Fruit fly (Drosophila melanogaster): ENCODE results near the gene Pi3K92E.

Pi3K92E gene

DNA sequence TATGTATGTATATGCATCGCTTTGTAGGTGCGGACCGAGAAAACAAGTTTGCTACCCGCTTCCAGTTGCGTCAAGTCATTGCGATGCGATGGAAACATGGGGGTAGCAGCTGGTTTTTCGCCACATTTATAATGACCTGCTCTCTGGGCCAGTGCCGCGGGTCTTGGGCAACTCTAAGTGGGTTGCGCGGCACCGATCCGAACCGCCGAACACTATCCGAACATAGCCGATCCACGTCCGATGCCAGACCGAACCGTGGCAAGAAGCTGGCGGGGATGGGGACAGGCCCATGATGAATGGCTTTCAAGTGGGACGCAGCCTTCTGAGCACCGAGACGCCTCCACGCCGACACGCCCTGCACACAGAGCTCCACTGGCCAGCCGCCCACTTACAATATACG lies 30.5 kb downstream of the Pi3K92E start:
- TF ChIP-seq CG7045 (GFP tag; optimal IDR thresholded peaks at IDR 0.05) (no peak), cic (GFP tag; optimal IDR thresholded peaks at IDR 0.05) (no peak), bab1 (GFP tag; optimal IDR thresholded peaks at IDR 0.05) (no peak), CG5204 (GFP tag; optimal IDR thresholded peaks at IDR 0.05) (no peak), pad (GFP tag; optimal IDR thresholded peaks at IDR 0.05) (no peak), toe (GFP tag; optimal IDR thresholded peaks at IDR 0.05) (no peak), CG33017 (tag; optimal IDR thresholded peaks at IDR 0.05) (no peak), Hr96 (GFP tag; optimal IDR thresholded peaks at IDR 0.05) (no peak), kay (GFP tag; ENCODE audit: borderline replicate concordance) (no peak), CG1620 (GFP tag; optimal IDR thresholded peaks at IDR 0.05) (no peak), CG7101 (tag; optimal IDR thresholded peaks at IDR 0.05) (no peak), cnc (optimal IDR thresholded peaks at IDR 0.05) (no peak), tj (GFP tag; optimal IDR thresholded peaks at IDR 0.05) (no peak), CG12768 (GFP tag; optimal IDR thresholded peaks at IDR 0.05) (no peak), CG11617 (GFP tag; optimal IDR thresholded peaks at IDR 0.05) (no peak), ovo (GFP tag; optimal IDR thresholded peaks at IDR 0.05) (no peak), Mnt (GFP tag; optimal IDR thresholded peaks at IDR 0.05) (no peak), Clk (GFP tag; optimal IDR thresholded peaks at IDR 0.05) (no peak), CG14711 (tag; optimal IDR thresholded peaks at IDR 0.05) (no peak), Crg-1 (GFP tag; optimal IDR thresholded peaks at IDR 0.05) (no peak)

DNA sequence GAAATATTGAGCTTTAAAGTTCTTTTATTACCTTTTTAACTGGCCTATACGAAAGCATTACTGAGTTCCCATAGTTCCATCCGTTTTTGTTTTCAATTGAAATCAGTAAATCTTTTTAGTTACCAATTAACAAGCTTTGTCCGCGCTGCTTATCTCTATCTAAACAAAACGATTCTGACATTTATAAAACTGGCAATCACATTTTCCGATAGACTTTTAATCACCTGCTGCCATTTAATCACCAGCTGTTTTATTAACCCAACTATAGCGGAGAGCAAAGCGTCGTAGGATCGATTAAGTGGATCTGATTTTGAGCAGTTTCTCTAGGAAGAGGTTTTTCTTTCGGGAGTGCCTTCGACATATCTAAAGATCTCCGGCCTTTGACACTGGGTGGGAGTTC lies 31.9 kb downstream of the Pi3K92E start:
- TF ChIP-seq CG7045 (GFP tag; optimal IDR thresholded peaks at IDR 0.05) (no peak), pad (GFP tag; optimal IDR thresholded peaks at IDR 0.05) (no peak), CG1620 (GFP tag; optimal IDR thresholded peaks at IDR 0.05) (no peak), kay (GFP tag; ENCODE audit: borderline replicate concordance) (peak; percentile 32)

DNA sequence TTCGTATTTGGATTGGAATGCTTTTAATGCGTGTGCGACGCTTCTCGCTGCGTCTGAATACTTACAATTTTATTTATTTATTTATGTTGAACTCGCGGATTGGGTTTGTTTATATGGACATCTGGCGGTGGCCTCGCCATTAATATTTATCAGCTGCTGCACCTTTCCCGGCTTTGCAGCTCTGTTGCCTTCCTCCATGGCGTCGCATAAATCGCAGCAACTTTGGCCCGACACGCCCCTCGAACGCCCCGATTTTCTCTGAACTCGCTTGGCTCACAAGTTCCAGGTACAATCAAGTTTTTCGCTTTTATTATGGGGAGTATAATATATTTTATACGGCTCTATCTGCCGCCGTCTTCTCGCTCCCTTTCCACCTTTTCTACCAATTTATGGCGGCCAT lies 34.4 kb downstream of the Pi3K92E start:
- TF ChIP-seq CG7045 (GFP tag; optimal IDR thresholded peaks at IDR 0.05), result no peak
- no peak for TF ChIP-seq pad (GFP tag; optimal IDR thresholded peaks at IDR 0.05)
- no peak for TF ChIP-seq ovo (GFP tag; optimal IDR thresholded peaks at IDR 0.05)
- no peak for TF ChIP-seq CG14711 (tag; optimal IDR thresholded peaks at IDR 0.05)

DNA sequence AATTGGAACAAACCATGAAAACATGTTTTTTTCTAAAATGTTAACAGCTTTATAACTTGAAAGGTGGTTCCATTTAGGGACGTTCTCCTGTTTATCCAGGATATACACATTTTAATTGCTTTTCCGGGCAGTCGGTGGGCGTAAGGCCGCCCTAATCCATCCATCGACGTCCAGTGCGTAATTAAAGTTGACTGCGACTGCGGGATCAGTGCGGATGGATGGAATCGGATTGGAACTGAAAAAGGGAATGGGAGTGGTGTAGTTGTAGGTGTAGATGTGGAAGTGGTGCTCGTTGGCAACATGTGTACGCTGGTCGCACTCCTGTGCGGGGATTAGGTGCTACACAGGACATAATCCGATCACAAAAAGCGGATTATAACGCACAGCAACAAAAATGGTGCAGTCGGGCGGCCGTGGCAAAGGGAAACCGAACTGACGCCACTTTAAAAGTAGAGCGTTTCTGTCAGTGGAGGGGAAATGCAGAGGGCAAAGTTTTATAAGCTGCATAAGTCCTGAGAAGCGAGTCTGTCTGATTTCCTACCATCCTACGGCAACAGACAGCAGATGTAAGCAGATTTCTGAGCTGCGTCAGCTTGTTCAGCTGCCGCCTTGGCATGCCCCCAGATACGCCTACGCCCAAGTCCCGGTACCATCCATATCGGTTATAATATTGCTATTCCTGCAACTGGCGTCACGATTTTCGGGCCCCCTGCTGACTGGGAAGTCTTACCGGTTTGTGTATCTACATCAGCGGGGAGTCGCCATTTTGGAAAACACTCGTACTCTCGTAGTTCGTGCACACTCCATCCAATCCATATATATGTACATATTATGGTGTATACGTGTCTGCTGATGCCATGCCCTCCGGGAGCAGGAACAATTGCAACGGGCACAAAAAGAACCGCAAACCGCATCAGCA lies 36.9 kb downstream of the Pi3K92E start:
- TF ChIP-seq CG11617 (GFP tag; optimal IDR thresholded peaks at IDR 0.05) (no peak), bab1 (GFP tag; optimal IDR thresholded peaks at IDR 0.05) (no peak), cnc (optimal IDR thresholded peaks at IDR 0.05) (no peak), ovo (GFP tag; optimal IDR thresholded peaks at IDR 0.05) (no peak), CG1620 (GFP tag; optimal IDR thresholded peaks at IDR 0.05) (no peak), kay (GFP tag; ENCODE audit: borderline replicate concordance) (no peak), Crg-1 (GFP tag; optimal IDR thresholded peaks at IDR 0.05) (no peak), CG7101 (tag; optimal IDR thresholded peaks at IDR 0.05) (no peak), pad (GFP tag; optimal IDR thresholded peaks at IDR 0.05) (no peak), CG14711 (tag; optimal IDR thresholded peaks at IDR 0.05) (no peak), CG7045 (GFP tag; optimal IDR thresholded peaks at IDR 0.05) (no peak), Hr96 (GFP tag; optimal IDR thresholded peaks at IDR 0.05) (no peak), CG5204 (GFP tag; optimal IDR thresholded peaks at IDR 0.05) (no peak), tj (GFP tag; optimal IDR thresholded peaks at IDR 0.05) (no peak)

DNA sequence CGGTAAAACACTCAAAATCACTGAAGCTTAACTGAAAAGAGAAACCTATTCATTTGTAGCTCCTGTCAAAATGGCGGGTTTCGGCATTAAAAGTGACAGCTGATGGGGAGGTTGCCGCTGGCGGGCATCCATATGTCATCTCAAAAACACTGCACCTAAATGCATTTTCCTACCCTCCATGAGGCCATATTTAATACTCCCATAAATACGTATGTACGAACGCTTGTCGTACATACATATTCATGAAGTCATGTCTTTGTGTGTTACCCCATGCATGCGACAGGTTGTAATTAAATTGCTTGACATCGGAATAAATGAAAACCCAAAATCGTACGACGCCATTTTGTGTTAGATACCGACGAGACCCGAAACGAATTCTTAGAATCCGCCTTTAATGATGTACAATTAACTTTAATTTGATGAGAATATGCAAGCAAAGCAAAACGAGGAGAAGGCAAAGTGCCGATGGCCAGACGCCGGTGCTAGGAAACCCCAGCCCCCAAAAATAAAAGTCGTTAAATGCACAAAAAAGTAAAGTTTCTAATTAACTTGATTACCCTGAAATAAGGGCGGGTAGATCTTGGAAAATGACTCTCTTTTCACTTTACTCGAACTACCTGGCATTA lies 38.1 kb downstream of the Pi3K92E start:
- no peak for TF ChIP-seq ovo (GFP tag; optimal IDR thresholded peaks at IDR 0.05)
- peak; percentile 10 for TF ChIP-seq tj (GFP tag; optimal IDR thresholded peaks at IDR 0.05)

DNA sequence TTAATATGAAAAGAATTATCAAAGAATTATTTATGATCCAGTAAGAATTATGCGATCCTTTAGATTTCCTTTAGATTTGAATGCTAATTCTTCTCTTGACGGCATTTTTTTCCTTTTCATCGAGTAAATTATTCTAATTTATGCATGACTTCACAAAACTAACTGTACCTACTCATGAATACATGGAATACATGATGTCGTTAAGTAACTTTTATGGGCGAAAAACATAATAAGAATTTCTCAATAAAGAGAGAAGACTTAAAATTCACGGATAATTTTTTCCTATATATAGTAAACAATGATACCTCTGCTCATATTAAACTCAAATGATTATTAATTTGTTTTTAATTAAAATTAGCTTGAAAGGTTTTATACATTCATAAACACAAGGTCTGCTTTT lies 38.6 kb downstream of the Pi3K92E start:
- TF ChIP-seq Clk (GFP tag; optimal IDR thresholded peaks at IDR 0.05), result no peak
- no peak for TF ChIP-seq CG5204 (GFP tag; optimal IDR thresholded peaks at IDR 0.05)
- no peak for TF ChIP-seq tj (GFP tag; optimal IDR thresholded peaks at IDR 0.05)
- TF ChIP-seq CG7045 (GFP tag; optimal IDR thresholded peaks at IDR 0.05), result no peak
- TF ChIP-seq kay (GFP tag; ENCODE audit: borderline replicate concordance), result no peak
- no peak for TF ChIP-seq cic (GFP tag; optimal IDR thresholded peaks at IDR 0.05)
- TF ChIP-seq Crg-1 (GFP tag; optimal IDR thresholded peaks at IDR 0.05), result no peak
- no peak for TF ChIP-seq ovo (GFP tag; optimal IDR thresholded peaks at IDR 0.05)
- no peak for TF ChIP-seq Mnt (GFP tag; optimal IDR thresholded peaks at IDR 0.05)
- no peak for TF ChIP-seq CG7101 (tag; optimal IDR thresholded peaks at IDR 0.05)
- no peak for TF ChIP-seq toe (GFP tag; optimal IDR thresholded peaks at IDR 0.05)
